Fruit fly (Drosophila melanogaster): Measurements from ENCODE around the gene CG32845.

DNA sequence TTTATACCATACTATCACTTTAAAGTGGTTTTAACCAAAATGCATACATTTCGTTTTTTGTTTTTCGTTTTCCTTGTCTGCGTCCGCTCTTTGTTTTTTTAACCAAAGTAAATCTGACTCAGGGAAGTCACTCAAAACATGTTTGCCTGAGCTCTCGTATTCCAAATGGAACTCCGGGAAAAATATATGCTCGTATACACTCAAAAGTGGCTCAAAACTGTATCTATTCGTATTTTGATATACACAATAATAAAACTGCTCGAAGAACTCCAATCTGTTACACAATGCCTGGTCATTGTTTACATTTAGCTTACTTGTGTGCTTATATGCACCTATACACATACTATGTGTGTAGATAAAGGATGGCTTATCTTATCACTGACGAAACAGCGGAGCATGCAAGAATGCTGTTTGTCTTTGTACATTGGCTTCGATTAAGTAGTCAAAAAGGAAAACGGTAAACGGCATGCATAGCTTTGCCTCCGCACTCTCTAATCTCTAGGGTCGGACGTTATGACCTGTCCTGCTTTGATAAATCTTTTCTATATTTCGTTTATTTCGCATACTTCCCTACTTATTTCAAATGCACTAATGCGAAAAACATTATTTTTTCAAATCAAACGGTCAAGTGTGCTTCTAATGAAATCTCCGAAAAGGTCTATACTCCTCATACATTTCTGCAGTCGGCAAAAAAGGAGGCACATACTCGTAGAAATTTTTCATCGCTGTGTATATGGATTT, 2.3 kb downstream of the CG32845 start, which contains the start of gene miple2:
- TF ChIP-seq pan (optimal IDR thresholded peaks at IDR 0.05) (no peak), Dll (optimal IDR thresholded peaks at IDR 0.05) (no peak), usp (GFP tag; optimal IDR thresholded peaks at IDR 0.05) (no peak), CG8478 (optimal IDR thresholded peaks at IDR 0.05) (no peak), EcR (GFP tag; optimal IDR thresholded peaks at IDR 0.05) (no peak), psq (optimal IDR thresholded peaks at IDR 0.05) (no peak)

Data from whole organism.